Worm (Caenorhabditis elegans) whole organism, midembryonic: Measurements from ENCODE around the gene W02F12.8.

Source experiments
- T22C8.4 ChIP-seq: fragments of 200-800 bp; sonication (Bioruptor generic); IDR thresholded peaks from 2 replicates; pipeline ENCODE4 v1.3.6; 2022; ENCODE audit warnings: missing genetic modification characterization, missing compliant biosample characterization
- cog-1 ChIP-seq: sonication (generic microtip); optimal IDR thresholded peaks from 2 replicates; lab custom pipeline; 2016; ENCODE audit warnings: missing genetic modification characterization, missing compliant biosample characterization
- flt-1 ChIP-seq: fragments of 200-800 bp; sonication (Bioruptor generic); IDR thresholded peaks from 2 replicates; pipeline ENCODE4 v1.3.6; 2022; ENCODE audit warnings: missing genetic modification characterization, missing compliant biosample characterization
- klf-2 ChIP-seq: fragments of 200-800 bp; sonication (Bioruptor generic); conservative IDR thresholded peaks from 2 replicates; pipeline ENCODE4 v1.3.6; 2022; ENCODE audit warnings: missing genetic modification reagents, missing genetic modification characterization, missing compliant biosample characterization
- med-1 ChIP-seq: sonication (generic microtip); optimal IDR thresholded peaks from 2 replicates; lab custom pipeline; 2017; ENCODE audit warnings: missing genetic modification characterization, mild to moderate bottlenecking, missing compliant biosample characterization, antibody characterized with exemption, missing genetic modification reagents; ENCODE audit not compliant: insufficient read depth
- ref-1 ChIP-seq: fragments of 200-800 bp; sonication (Bioruptor generic); conservative IDR thresholded peaks from 2 replicates; pipeline ENCODE4 v1.3.6; 2022; ENCODE audit warnings: missing genetic modification reagents, missing genetic modification characterization, missing compliant biosample characterization
- tab-1 ChIP-seq: fragments of 200-800 bp; sonication (Bioruptor generic); IDR thresholded peaks from 2 replicates; pipeline ENCODE4 v1.3.6; 2022; ENCODE audit warnings: missing genetic modification characterization, missing compliant biosample characterization
- ztf-23 ChIP-seq: fragments of 200-800 bp; sonication (Bioruptor generic); IDR thresholded peaks from 2 replicates; pipeline ENCODE4 v1.3.6; 2022; ENCODE audit warnings: missing genetic modification reagents, missing genetic modification characterization, missing compliant biosample characterization
- ztf-29 ChIP-seq: fragments of 200-800 bp; sonication (Bioruptor generic); IDR thresholded peaks from 2 replicates; pipeline ENCODE4 v1.3.6; 2022; ENCODE audit warnings: missing genetic modification reagents, missing genetic modification characterization, missing compliant biosample characterization

W02F12.8 gene

DNA sequence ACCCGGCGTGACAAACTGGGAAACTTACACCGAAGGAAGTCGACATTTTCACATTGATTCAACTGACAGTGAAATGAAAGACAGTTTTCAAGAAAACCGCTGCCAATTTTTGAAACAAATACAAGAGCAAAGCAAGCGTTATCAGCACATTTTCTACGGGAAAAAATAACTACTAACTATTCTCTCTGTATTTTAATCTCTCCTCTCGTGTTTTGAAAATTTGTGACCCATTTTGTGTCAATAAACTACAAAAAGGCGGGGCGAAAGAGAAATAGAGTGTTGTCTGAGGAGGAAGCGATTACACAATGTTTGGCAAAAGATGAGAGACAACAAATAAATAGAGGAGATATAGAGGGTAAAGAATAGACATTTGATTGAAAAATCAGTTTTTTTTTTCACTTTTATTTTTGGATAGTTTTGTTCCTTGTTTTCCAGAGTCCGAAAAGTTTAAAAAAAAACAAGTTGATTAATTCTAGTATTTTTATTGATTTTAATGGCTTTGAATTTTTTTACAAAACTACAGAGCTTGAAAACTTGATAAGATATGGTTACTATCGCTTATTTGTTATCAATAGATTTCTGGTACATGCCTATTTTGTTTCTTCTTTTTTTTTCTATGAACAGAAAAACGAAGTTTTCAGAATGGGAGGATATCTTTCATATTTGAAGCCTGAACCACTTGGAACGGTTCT is 18.3 kb downstream of the W02F12.8 start, which contains the start of gene cest-34:
TSS of gene cest-34 (plus strand) at position 642 of the 692 bp plus-strand sequence.
- TF ChIP-seq T22C8.4 (GFP tag; lab: Robert Waterston, UW) (no peak), med-1 (GFP tag; lab: Kevin White, UChicago) (no peak), tab-1 (GFP tag; lab: Robert Waterston, UW) (no peak), ztf-23 (GFP tag; lab: Robert Waterston, UW) (no peak), flt-1 (GFP tag; lab: Robert Waterston, UW) (no peak), klf-2 (GFP tag; lab: Robert Waterston, UW) (no peak)

DNA sequence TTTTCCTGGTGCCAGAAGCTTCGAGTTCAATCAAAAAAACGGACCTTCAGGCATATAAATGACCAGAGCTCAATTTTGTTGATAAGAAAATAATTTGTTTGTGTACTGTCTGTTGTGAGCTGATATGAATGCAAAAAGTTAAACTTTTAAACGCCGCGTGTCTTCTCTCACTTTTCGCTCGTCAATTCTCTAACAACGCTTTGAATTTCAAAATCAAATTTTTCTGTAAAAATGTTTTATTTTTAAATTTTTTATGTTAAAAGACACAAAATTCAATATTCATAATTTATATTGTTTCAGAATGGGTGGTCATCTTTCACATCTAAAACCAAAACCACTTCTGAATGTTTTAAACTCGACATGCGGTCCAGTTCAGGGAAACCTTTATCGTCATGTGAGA is 20.6 kb downstream of the W02F12.8 start, which contains the start of gene cest-31:
TSS of gene cest-31 (plus strand) at position 301 of the 400 bp plus-strand sequence.
- no peak for TF ChIP-seq klf-2 (GFP tag; lab: Robert Waterston, UW)
- no peak for TF ChIP-seq med-1 (GFP tag; lab: Kevin White, UChicago)
- no peak for TF ChIP-seq tab-1 (GFP tag; lab: Robert Waterston, UW)
- no peak for TF ChIP-seq flt-1 (GFP tag; lab: Robert Waterston, UW)
- TF ChIP-seq ztf-29 (GFP tag; lab: Robert Waterston, UW), result no peak
- no peak for TF ChIP-seq T22C8.4 (GFP tag; lab: Robert Waterston, UW)
- TF ChIP-seq cog-1, result no peak

DNA sequence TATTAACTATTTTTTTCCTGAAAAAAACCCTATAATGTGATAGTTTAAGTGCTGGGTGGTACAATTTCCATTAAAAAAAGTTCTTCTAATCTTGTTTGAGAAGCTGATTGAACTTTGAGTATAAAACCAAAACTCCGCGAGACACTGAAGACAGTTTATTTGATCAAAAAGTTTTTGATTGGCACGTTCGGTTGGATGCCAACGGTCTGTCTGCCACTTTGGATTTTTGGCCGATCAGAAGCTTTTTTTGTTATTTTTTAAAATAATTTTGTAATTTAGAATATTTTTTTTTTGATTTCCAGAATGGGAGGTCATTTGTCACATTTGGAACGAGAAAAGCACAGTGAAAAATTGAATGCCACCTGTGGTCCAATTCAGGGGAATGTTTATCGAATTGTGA is 25.0 kb downstream of the W02F12.8 start, which contains the start of gene cest-28:
TSS of gene cest-28 (plus strand) at position 301 of the 400 bp plus-strand sequence.
- no peak for TF ChIP-seq ztf-23 (GFP tag; lab: Robert Waterston, UW)

DNA sequence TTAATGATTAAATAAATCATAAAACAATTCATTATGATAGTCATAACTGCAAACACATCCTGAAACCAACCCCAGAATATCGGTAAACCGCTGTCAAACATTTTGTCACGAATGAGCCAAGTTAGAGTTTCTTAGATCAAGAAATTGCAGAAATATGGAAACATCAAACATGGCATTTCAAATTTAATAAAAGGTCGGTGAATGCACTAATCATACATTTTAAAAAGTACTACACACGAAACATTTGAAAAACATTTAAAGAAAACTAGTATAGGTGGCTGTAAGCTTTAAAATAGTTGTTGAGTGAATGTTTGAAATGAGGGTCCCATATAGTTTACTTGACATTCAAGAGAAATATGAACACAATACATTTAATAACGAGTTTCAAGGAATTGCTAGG is 25.8 kb downstream of the W02F12.8 start, which contains the start of gene str-180:
TSS of gene str-180 (minus strand) at position 101 of the 400 bp plus-strand sequence.
- no peak for TF ChIP-seq klf-2 (GFP tag; lab: Robert Waterston, UW)
- TF ChIP-seq flt-1 (GFP tag; lab: Robert Waterston, UW), result no peak
- no peak for TF ChIP-seq ref-1 (GFP tag; lab: Robert Waterston, UW)
- no peak for TF ChIP-seq T22C8.4 (GFP tag; lab: Robert Waterston, UW)
- no peak for TF ChIP-seq med-1 (GFP tag; lab: Kevin White, UChicago)
- TF ChIP-seq tab-1 (GFP tag; lab: Robert Waterston, UW), result no peak
- no peak for TF ChIP-seq ztf-29 (GFP tag; lab: Robert Waterston, UW)
- TF ChIP-seq cog-1, result no peak
- TF ChIP-seq ztf-23 (GFP tag; lab: Robert Waterston, UW), result no peak

DNA sequence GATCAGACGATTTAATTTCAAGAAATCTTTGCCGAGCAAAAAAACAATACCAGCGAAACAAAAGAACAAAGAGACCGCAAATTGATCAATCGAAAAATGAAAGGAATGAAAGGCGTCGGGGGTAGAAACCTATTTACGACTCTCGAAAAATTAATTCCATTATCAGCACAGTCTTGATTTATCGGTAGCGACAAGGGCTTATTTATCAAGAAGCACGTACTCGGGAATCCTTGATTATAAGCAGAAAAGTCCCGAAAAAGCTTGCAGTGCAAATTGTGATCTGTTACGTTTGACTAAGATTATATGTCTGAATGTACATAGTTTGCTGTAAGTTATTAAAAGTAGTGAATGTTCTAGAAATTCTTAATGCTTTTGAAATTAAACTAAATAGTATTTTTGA is 28.0 kb downstream of the W02F12.8 start:
- no peak for TF ChIP-seq klf-2 (GFP tag; lab: Robert Waterston, UW)
- TF ChIP-seq ztf-23 (GFP tag; lab: Robert Waterston, UW), result no peak
- no peak for TF ChIP-seq tab-1 (GFP tag; lab: Robert Waterston, UW)
- no peak for TF ChIP-seq ref-1 (GFP tag; lab: Robert Waterston, UW)
- TF ChIP-seq T22C8.4 (GFP tag; lab: Robert Waterston, UW), result no peak
- TF ChIP-seq cog-1, result no peak
- TF ChIP-seq med-1 (GFP tag; lab: Kevin White, UChicago), result no peak
- TF ChIP-seq ztf-29 (GFP tag; lab: Robert Waterston, UW), result no peak
- no peak for TF ChIP-seq flt-1 (GFP tag; lab: Robert Waterston, UW)

DNA sequence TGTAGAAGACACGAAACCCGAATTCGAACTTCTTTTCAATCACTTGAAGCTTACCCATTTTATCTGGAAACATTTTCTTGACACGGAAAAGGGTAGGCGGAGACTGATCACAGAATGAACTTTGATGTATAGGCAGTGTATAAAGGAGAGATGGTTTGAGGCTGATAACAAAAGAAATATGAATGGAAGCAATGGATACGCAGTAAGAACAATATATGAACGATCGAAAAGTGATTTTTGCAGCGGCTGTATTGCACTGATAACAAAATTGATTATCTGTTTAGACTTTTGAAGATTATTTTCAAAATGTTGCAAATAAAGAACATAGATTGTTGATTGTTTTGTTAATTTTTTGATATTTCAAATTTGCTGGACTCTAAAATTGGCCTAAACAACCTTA is 28.8 kb downstream of the W02F12.8 start, which contains the start of gene pmp-5:
TSS of gene pmp-5 (minus strand) at position 63 of the 400 bp plus-strand sequence.
- TF ChIP-seq ztf-29 (GFP tag; lab: Robert Waterston, UW) (no peak), ztf-23 (GFP tag; lab: Robert Waterston, UW) (no peak), tab-1 (GFP tag; lab: Robert Waterston, UW) (no peak), ref-1 (GFP tag; lab: Robert Waterston, UW) (no peak), med-1 (GFP tag; lab: Kevin White, UChicago) (no peak), T22C8.4 (GFP tag; lab: Robert Waterston, UW) (no peak), flt-1 (GFP tag; lab: Robert Waterston, UW) (no peak), klf-2 (GFP tag; lab: Robert Waterston, UW) (no peak), cog-1 (no peak)

DNA sequence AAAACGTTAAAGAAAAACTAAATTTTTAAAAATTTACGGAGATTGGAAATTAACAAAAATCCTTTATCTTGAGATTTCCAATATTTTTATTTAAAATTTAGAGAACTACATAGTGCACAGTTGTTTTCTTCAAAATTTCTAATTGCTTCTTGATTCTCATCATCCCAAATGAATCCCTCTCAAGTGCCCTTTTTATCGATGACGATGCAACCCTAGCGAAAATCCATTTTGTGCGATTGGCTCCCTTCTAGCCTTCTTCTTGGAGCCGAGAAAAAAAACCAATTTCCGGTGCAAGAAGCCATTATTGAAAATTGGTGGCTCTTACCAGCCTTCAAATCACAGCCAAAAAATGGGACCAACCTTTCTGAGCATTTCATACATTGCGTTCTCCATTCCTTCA is 32.1 kb downstream of the W02F12.8 start:
- TF ChIP-seq cog-1 (no peak), med-1 (GFP tag; lab: Kevin White, UChicago) (no peak), klf-2 (GFP tag; lab: Robert Waterston, UW) (no peak), ztf-23 (GFP tag; lab: Robert Waterston, UW) (no peak), tab-1 (GFP tag; lab: Robert Waterston, UW) (no peak), flt-1 (GFP tag; lab: Robert Waterston, UW) (no peak), T22C8.4 (GFP tag; lab: Robert Waterston, UW) (no peak), ztf-29 (GFP tag; lab: Robert Waterston, UW) (no peak), ref-1 (GFP tag; lab: Robert Waterston, UW) (no peak)

DNA sequence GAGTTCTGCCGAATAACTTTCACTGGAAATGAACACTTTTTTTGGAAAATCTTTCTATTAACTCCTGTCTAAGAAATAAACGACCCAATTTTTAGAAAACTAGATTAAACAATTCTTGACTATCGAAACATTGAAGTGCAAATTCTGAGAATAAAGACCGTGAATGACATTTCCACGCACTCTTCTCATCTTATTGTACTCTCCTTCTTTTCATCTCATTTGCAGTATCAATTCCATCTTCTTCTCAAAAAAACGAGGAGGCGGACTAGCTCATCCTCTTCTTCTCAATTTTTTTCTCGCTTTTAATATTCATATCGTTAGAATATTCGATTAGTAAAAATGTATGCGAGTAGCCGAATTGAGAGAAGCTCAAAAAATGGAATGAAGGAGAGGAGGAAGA is 32.9 kb downstream of the W02F12.8 start:
- TF ChIP-seq flt-1 (GFP tag; lab: Robert Waterston, UW) (no peak), klf-2 (GFP tag; lab: Robert Waterston, UW) (no peak), cog-1 (no peak), med-1 (GFP tag; lab: Kevin White, UChicago) (no peak), ztf-23 (GFP tag; lab: Robert Waterston, UW) (no peak), ref-1 (GFP tag; lab: Robert Waterston, UW) (no peak), tab-1 (GFP tag; lab: Robert Waterston, UW) (no peak), T22C8.4 (GFP tag; lab: Robert Waterston, UW) (no peak), ztf-29 (GFP tag; lab: Robert Waterston, UW) (no peak)

DNA sequence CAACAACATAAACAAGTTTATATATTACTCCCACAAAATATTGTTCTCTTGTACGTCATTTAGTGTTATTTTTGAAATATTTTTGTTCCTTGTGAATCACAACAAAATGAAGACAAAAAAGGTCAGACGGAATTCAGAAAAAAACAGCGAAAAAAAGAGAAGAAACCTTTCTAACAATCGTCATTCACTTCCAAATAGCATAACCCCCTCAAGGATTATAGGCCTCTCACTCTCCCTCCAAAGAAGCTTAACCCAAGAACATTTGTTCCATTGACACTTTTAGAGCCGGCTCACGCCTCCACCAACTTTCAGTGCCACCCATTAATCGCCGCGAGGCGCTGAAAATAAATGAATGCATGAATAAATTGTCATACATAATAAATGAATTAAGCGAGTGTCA is 35.0 kb downstream of the W02F12.8 start:
- TF ChIP-seq ref-1 (GFP tag; lab: Robert Waterston, UW), result no peak
- TF ChIP-seq med-1 (GFP tag; lab: Kevin White, UChicago), result no peak
- no peak for TF ChIP-seq klf-2 (GFP tag; lab: Robert Waterston, UW)
